Worm (Caenorhabditis elegans) whole organism, early embryonic: ENCODE data around the gene rps-21.

Experiments
- F13C5.2 ChIP-seq: sonication (generic microtip); optimal IDR thresholded peaks from 2 replicates; lab custom pipeline; 2017; ENCODE audit warnings: mild to moderate bottlenecking, missing genetic modification characterization, inconsistent platforms, missing compliant biosample characterization
- ama-1 ChIP-seq: fragments of 150-350 bp; optimal IDR thresholded peaks from 2 replicates; lab custom pipeline; 2014
- ets-7 ChIP-seq: sonication (generic microtip); optimal IDR thresholded peaks from 2 replicates; lab custom pipeline; 2016; ENCODE audit warnings: missing genotype, missing genetic modification characterization, missing compliant biosample characterization
- hmg-4 ChIP-seq: fragments of 200-800 bp; sonication (Bioruptor generic); optimal IDR thresholded peaks from 2 replicates; lab custom pipeline; 2018; ENCODE audit warnings: mild to moderate bottlenecking, missing genetic modification characterization, missing compliant biosample characterization
- scrt-1 ChIP-seq: fragments of 200-800 bp; sonication (Bioruptor generic); IDR thresholded peaks from 2 replicates; pipeline ENCODE4 v1.3.6; 2022; ENCODE audit warnings: missing genetic modification characterization, missing compliant biosample characterization
- sea-1 ChIP-seq: fragments of 200-800 bp; sonication (Bioruptor generic); conservative IDR thresholded peaks from 2 replicates; pipeline ENCODE4 v1.3.6; 2022; ENCODE audit warnings: missing genetic modification characterization, missing compliant biosample characterization
- tbx-37 ChIP-seq: fragments of 200-800 bp; sonication (Bioruptor generic); conservative IDR thresholded peaks from 2 replicates; pipeline ENCODE4 v1.3.6; 2022; ENCODE audit warnings: missing genetic modification reagents, missing genetic modification characterization, missing compliant biosample characterization

ce11 chrIII:7212028-7212427 lies 22.6 kb upstream of the rps-21 start:
- TF ChIP-seq hmg-4 (no peak), ama-1 (lab: Kevin White, UChicago) (no peak), F13C5.2 (no peak), sea-1 (GFP tag; lab: Robert Waterston, UW) (no peak), scrt-1 (no peak), ets-7 (tag; lab: Kevin White, UChicago) (no peak), tbx-37 (GFP tag; lab: Robert Waterston, UW) (no peak)
